Worm (Caenorhabditis elegans): ENCODE data around the gene ZC395.5.
A peak's percentile ranks its signal among the peaks of the same experiment; 100 is the strongest.

Gene ZC395.5

ce11 chrIII:5227831-5228467 lies 39.7 kb upstream of the ZC395.5 start, which contains the start of the genes C34E10.12, C34E10.10 and atp-2 (continued):
- TF ChIP-seq lin-29 (GFP tag; IDR thresholded peaks at IDR 0.05) (no peak), nhr-237 (tag; optimal IDR thresholded peaks at IDR 0.05) (no peak), Y75B8A.6 (GFP tag; IDR thresholded peaks at IDR 0.05) (no peak), egl-43 (GFP tag; IDR thresholded peaks at IDR 0.05) (no peak), ztf-11 (tag; optimal IDR thresholded peaks at IDR 0.05) (no peak), lin-38 (GFP tag; IDR thresholded peaks at IDR 0.05) (peak; percentile 78), T20F7.1 (GFP tag; optimal IDR thresholded peaks at IDR 0.05) (peak; percentile 76), mdl-1 (tag; optimal IDR thresholded peaks at IDR 0.05) (peak in 1 of 2 experiments; percentile 28), dpl-1 (GFP tag; optimal IDR thresholded peaks at IDR 0.05) (peak; percentile 81), rbr-2 (tag; optimal IDR thresholded peaks at IDR 0.05) (peak; percentile 77), saeg-2 (GFP tag; IDR thresholded peaks at IDR 0.05) (no peak), lir-3 (tag; optimal IDR thresholded peaks at IDR 0.05) (no peak), nhr-42 (GFP tag; IDR thresholded peaks at IDR 0.05) (no peak), hmg-1.1 (GFP tag; IDR thresholded peaks at IDR 0.05) (peak; percentile 69), dmd-8 (GFP tag; IDR thresholded peaks at IDR 0.05) (no peak), snpc-4 (tag; optimal IDR thresholded peaks at IDR 0.05) (no peak), nhr-77 (tag; optimal IDR thresholded peaks at IDR 0.05) (peak; percentile 77), Y5F2A.4 (GFP tag; optimal IDR thresholded peaks at IDR 0.05) (no peak), F10B5.3 (tag; optimal IDR thresholded peaks at IDR 0.05) (no peak), fos-1 (tag; optimal IDR thresholded peaks at IDR 0.05) (no peak), lsy-2 (tag; optimal IDR thresholded peaks at IDR 0.05) (peak in 1 of 2 experiments; percentile 93), ces-1 (GFP tag; optimal IDR thresholded peaks at IDR 0.05) (peak; percentile 23), mep-1 (tag; optimal IDR thresholded peaks at IDR 0.05) (peak; percentile 95), ceh-82 (tag; optimal IDR thresholded peaks at IDR 0.05) (no peak), ctbp-1 (GFP tag; IDR thresholded peaks at IDR 0.05) (no peak), spr-1 (tag; optimal IDR thresholded peaks at IDR 0.05) (peak; percentile 52), duxl-1 (tag; optimal IDR thresholded peaks at IDR 0.05; ENCODE audit: poor library complexity) (peak; percentile 11), ama-1 (optimal IDR thresholded peaks at IDR 0.05) (peak; percentile 88), R02D3.7 (tag; optimal IDR thresholded peaks at IDR 0.05) (no peak), lin-1 (GFP tag; IDR thresholded peaks at IDR 0.05) (no peak), aha-1 (tag) (peak; percentile 96), skn-1 (tag; optimal IDR thresholded peaks at IDR 0.05) (no peak), jun-1 (tag; optimal IDR thresholded peaks at IDR 0.05) (no peak), daf-16 (GFP tag; optimal IDR thresholded peaks at IDR 0.05) (peak in 1 of 2 experiments; percentile 14), daf-16 (tag; optimal IDR thresholded peaks at IDR 0.05) (peak; percentile 46), spr-3 (GFP tag; optimal IDR thresholded peaks at IDR 0.05) (no peak), tra-1 (GFP tag; IDR thresholded peaks at IDR 0.05) (no peak), dmd-9 (GFP tag; IDR thresholded peaks at IDR 0.05) (peak; percentile 42; the same call in 1 of the 2 replicates), dmd-6 (GFP tag; IDR thresholded peaks at IDR 0.05) (peak; percentile 44; the same call in 1 of the 2 replicates), nhr-76 (tag; optimal IDR thresholded peaks at IDR 0.05) (no peak), sdz-12 (GFP tag; optimal IDR thresholded peaks at IDR 0.05) (no peak), lin-13 (GFP tag; optimal IDR thresholded peaks at IDR 0.05) (peak; percentile 76), daf-12 (tag; optimal IDR thresholded peaks at IDR 0.05) (no peak), lim-7 (GFP tag; IDR thresholded peaks at IDR 0.05) (no peak), ceh-44 (GFP tag; IDR thresholded peaks at IDR 0.05) (no peak), daf-8 (GFP tag; IDR thresholded peaks at IDR 0.05) (no peak), dve-1 (tag; optimal IDR thresholded peaks at IDR 0.05; ENCODE audit: insufficient read depth) (peak; percentile 92), zfp-3 (GFP tag; conservative IDR thresholded peaks at IDR 0.05) (0 out of 2 replicates have a peak, but pooled peaks have one; percentile 37), mxl-2 (GFP tag; conservative IDR thresholded peaks at IDR 0.05) (no peak), F37D6.2 (tag; optimal IDR thresholded peaks at IDR 0.05) (peak; percentile 52), F49E8.2 (tag; optimal IDR thresholded peaks at IDR 0.05; ENCODE audit: borderline replicate concordance) (no peak), zip-2 (tag; optimal IDR thresholded peaks at IDR 0.05) (no peak)

Data from whole organism, L4 larva.